Worm (Caenorhabditis elegans) whole organism, L4/young adult: ENCODE measurements around the gene znf-622.

ENCODE experiments used
- dao-5 ChIP-seq: sonication (generic microtip); optimal IDR thresholded peaks from 2 replicates; lab custom pipeline; 2016; ENCODE audit warnings: missing genotype, missing genetic modification characterization, moderate library complexity, missing compliant biosample characterization
- him-1 ChIP-seq: sonication (generic microtip); optimal IDR thresholded peaks from 2 replicates; lab custom pipeline; 2016; ENCODE audit warnings: missing genotype, missing genetic modification reagents, missing genetic modification characterization, missing compliant biosample characterization

DNA sequence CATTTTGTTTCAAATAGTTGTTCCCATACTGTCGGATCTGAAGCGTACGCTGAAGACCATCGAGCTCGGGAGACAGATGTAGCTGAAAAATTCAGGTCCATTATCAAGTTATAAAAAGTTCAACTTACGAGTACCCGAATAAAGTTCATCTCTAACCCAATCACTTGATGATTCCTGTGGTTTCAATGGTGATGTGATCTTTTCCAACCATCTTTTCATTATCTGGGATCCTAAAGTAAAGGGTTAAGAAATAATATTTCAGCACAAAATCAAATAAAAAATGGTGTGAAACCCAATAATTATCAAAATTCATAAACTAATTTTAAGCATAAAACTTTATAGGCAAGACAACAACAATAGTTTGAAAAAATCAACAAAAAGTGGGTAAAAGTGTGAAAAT lies 45.8 kb downstream of the znf-622 start, which contains the start of gene C05D11.8:
- TF ChIP-seq him-1 (tag; lab: Kevin White, UChicago), result no peak
- TF ChIP-seq dao-5 (tag; lab: Kevin White, UChicago), result no peak
